Fruit fly (Drosophila melanogaster): ENCODE measurements around the gene CG10650.

The CG10650 gene

DNA sequence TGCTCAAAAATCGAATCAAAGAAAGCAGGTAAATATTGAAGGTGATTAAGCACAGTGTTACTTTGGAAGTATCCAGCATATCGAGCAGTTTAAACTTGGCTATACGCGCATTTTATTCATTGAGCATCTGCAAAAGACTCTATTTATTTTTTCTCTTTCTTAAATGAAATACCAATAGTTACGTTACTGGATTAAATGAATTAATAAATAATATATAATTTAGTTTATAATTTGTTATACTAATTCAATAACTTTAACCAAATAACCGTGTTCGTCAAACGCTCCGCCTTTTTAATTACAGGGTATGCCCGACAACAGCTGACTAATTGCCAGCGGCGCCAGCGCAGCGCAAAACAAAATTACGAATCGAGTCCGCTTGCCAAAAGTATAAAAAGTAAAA lies 28.9 kb downstream of the CG10650 start (continued):
- TF ChIP-seq CG1233 (GFP tag; optimal IDR thresholded peaks at IDR 0.05) = peak; percentile 34
- 0 out of 2 replicates have a peak, but pooled peaks have one; percentile 12 for TF ChIP-seq cas (GFP tag; IDR thresholded peaks at IDR 0.05)
- TF ChIP-seq ranshi (GFP tag; IDR thresholded peaks at IDR 0.05) = peak; percentile 45; the same call in 1 of the 2 replicates
- peak; percentile 52 for TF ChIP-seq tap (tag; optimal IDR thresholded peaks at IDR 0.05)
- TF ChIP-seq CG2678 (tag; optimal IDR thresholded peaks at IDR 0.05) = peak; percentile 80
- peak; percentile 79 for TF ChIP-seq lab (GFP tag; optimal IDR thresholded peaks at IDR 0.05)
- TF ChIP-seq CoRest (tag; optimal IDR thresholded peaks at IDR 0.05) = peak; percentile 34
- TF ChIP-seq Sry-β (GFP tag; optimal IDR thresholded peaks at IDR 0.05) = no peak
- TF ChIP-seq cg (GFP tag; optimal IDR thresholded peaks at IDR 0.05) = no peak
- TF ChIP-seq run (tag; optimal IDR thresholded peaks at IDR 0.05) = no peak
- no peak for TF ChIP-seq CG8924 (tag; optimal IDR thresholded peaks at IDR 0.05)
- no peak for TF ChIP-seq CG4820 (GFP tag; optimal IDR thresholded peaks at IDR 0.05)
- TF ChIP-seq Mes4 (GFP tag; optimal IDR thresholded peaks at IDR 0.05) = no peak
- TF ChIP-seq CG13894 (tag; optimal IDR thresholded peaks at IDR 0.05) = peak; percentile 57
- peak; percentile 40; the same call in 1 of the 2 replicates for TF ChIP-seq esg (GFP tag; conservative IDR thresholded peaks at IDR 0.05)
- TF ChIP-seq CG9817 (tag; optimal IDR thresholded peaks at IDR 0.05) = peak; percentile 51
- TF ChIP-seq Abd-B (GFP tag; optimal IDR thresholded peaks at IDR 0.05) = peak; percentile 33
- peak; percentile 74 for TF ChIP-seq Meics (GFP tag; optimal IDR thresholded peaks at IDR 0.05)
- TF ChIP-seq CG11504 (tag; optimal IDR thresholded peaks at IDR 0.05) = peak; percentile 36
- peak; percentile 79 for TF ChIP-seq CG32532 (GFP tag; IDR thresholded peaks at IDR 0.05)
- peak; percentile 13 for TF ChIP-seq scrt (GFP tag; optimal IDR thresholded peaks at IDR 0.05)
- TF ChIP-seq unpg (GFP tag; optimal IDR thresholded peaks at IDR 0.05) = peak; percentile 26
- no peak for TF ChIP-seq CG30431 (GFP tag; optimal IDR thresholded peaks at IDR 0.05)
- TF ChIP-seq CG15696 (tag; optimal IDR thresholded peaks at IDR 0.05) = peak; percentile 16
- 0 out of 2 replicates have a peak, but pooled peaks have one; percentile 14 for TF ChIP-seq CG4730 (GFP tag; IDR thresholded peaks at IDR 0.05)
- TF ChIP-seq vnd (GFP tag; IDR thresholded peaks at IDR 0.05; ENCODE audit: partially characterized antibody) = no peak
- no peak for TF ChIP-seq CG12299 (tag; optimal IDR thresholded peaks at IDR 0.05)
- TF ChIP-seq Sin3A (optimal IDR thresholded peaks at IDR 0.05) = no peak
- TF ChIP-seq Aef1 (GFP tag; IDR thresholded peaks at IDR 0.05) = no peak
- no peak for TF ChIP-seq ab (GFP tag; optimal IDR thresholded peaks at IDR 0.05)
- 0 out of 3 replicates have a peak, but pooled peaks have one; percentile 12 for TF ChIP-seq CG11456 (GFP tag; IDR thresholded peaks at IDR 0.05)
- peak; percentile 3 for TF ChIP-seq CG10267 (tag; optimal IDR thresholded peaks at IDR 0.05)
- peak; percentile 51; the same call in 1 of the 2 replicates for TF ChIP-seq CG14014 (GFP tag; IDR thresholded peaks at IDR 0.05)
- peak; percentile 67 for TF ChIP-seq Fer3 (tag; optimal IDR thresholded peaks at IDR 0.05)
- no peak for TF ChIP-seq CG3163 (GFP tag; optimal IDR thresholded peaks at IDR 0.05)
- TF ChIP-seq cwo (GFP tag; optimal IDR thresholded peaks at IDR 0.05) = peak; percentile 59
- peak; percentile 49; the same call in 1 of the 2 replicates for TF ChIP-seq E2f1 (GFP tag; IDR thresholded peaks at IDR 0.05)
- no peak for TF ChIP-seq CG15601 (tag; optimal IDR thresholded peaks at IDR 0.05)
- no peak for TF ChIP-seq pnt (GFP tag; optimal IDR thresholded peaks at IDR 0.05)
- TF ChIP-seq zfh2 (GFP tag; optimal IDR thresholded peaks at IDR 0.05) = no peak
- no peak for TF ChIP-seq CG12219 (GFP tag; optimal IDR thresholded peaks at IDR 0.05)
- TF ChIP-seq hkb (optimal IDR thresholded peaks at IDR 0.05) = no peak
- TF ChIP-seq hkb (GFP tag; IDR thresholded peaks at IDR 0.05) = peak; percentile 48; the same call in 1 of the 2 replicates
- peak; percentile 14; the same call in 1 of the 2 replicates for TF ChIP-seq CG11696 (GFP tag; IDR thresholded peaks at IDR 0.05)
- peak; percentile 46; the same call in 1 of the 2 replicates for TF ChIP-seq CG14441 (GFP tag; IDR thresholded peaks at IDR 0.05)
- TF ChIP-seq CG12744 (GFP tag; optimal IDR thresholded peaks at IDR 0.05) = no peak
- peak; percentile 62; the same call in 1 of the 3 replicates for TF ChIP-seq Dbx (GFP tag; IDR thresholded peaks at IDR 0.05)
- TF ChIP-seq CG11695 (GFP tag; IDR thresholded peaks at IDR 0.05) = peak; percentile 68
- peak; percentile 27 for TF ChIP-seq Blimp-1 (GFP tag; optimal IDR thresholded peaks at IDR 0.05)
- TF ChIP-seq BEAF-32 (GFP tag; optimal IDR thresholded peaks at IDR 0.05) = no peak

All from whole organism, embryonic.